Worm (Caenorhabditis elegans) whole organism, L1 larva: ENCODE results near the gene K11G12.6.

Experiments used
- ceh-63 ChIP-seq: fragments of 200-800 bp; sonication (Bioruptor generic); optimal IDR thresholded peaks from 2 replicates; lab custom pipeline; 2018; ENCODE audit warnings: mild to moderate bottlenecking, missing genetic modification characterization, missing compliant biosample characterization
- ceh-82 ChIP-seq, 3 experiments: fragments of 150-350 bp in 1 of 3; sonication (generic microtip) in 2 of 3; optimal IDR thresholded peaks; 2 replicates each; lab custom pipeline; 2014 to 2017; ENCODE audit warnings: missing biosample characterization in 3 of 3, missing genetic modification characterization in 3 of 3
- elt-3 ChIP-seq, 6 experiments: fragments of 150-350 bp in 1 of 6; sonication (generic microtip); optimal IDR thresholded peaks; 2 replicates each; lab custom pipeline; 2017 to 2018; ENCODE audit warnings: missing biosample characterization in 6 of 6, missing genetic modification characterization in 6 of 6, inconsistent platforms in 1 of 6
- fkh-8 ChIP-seq: sonication (generic microtip); optimal IDR thresholded peaks from 2 replicates; lab custom pipeline; 2016; ENCODE audit warnings: mild to moderate bottlenecking, missing genetic modification characterization, missing compliant biosample characterization
- fos-1 ChIP-seq: fragments of 150-350 bp; optimal IDR thresholded peaks from 2 replicates; lab custom pipeline; 2014; ENCODE audit warnings: missing biosample characterization, missing genetic modification characterization
- lin-39 ChIP-seq: fragments of 150-350 bp; optimal IDR thresholded peaks from 2 replicates; lab custom pipeline; 2014; ENCODE audit warnings: missing biosample characterization, missing genetic modification reagents, missing genetic modification characterization
- mdl-1 ChIP-seq, 2 experiments: fragments of 150-350 bp; optimal IDR thresholded peaks; 2 replicates each; lab custom pipeline; 2014 to 2017; ENCODE audit warnings: missing biosample characterization in 2 of 2, missing genetic modification characterization in 2 of 2, inconsistent platforms in 1 of 2
- nhr-11 ChIP-seq: fragments of 150-350 bp; optimal IDR thresholded peaks from 2 replicates; lab custom pipeline; 2014; ENCODE audit warnings: missing biosample characterization, missing genetic modification characterization
- nhr-12 ChIP-seq: sonication (generic microtip); optimal IDR thresholded peaks from 2 replicates; lab custom pipeline; 2017; ENCODE audit warnings: missing biosample characterization, missing genetic modification characterization
- nhr-237 ChIP-seq: fragments of 150-350 bp; optimal IDR thresholded peaks from 2 replicates; lab custom pipeline; 2014; ENCODE audit warnings: missing biosample characterization, missing genetic modification characterization
- pqm-1 ChIP-seq: sonication (generic microtip); optimal IDR thresholded peaks from 3 replicates; lab custom pipeline; 2017; ENCODE audit warnings: missing biosample characterization, missing genetic modification characterization
- unc-62 ChIP-seq: fragments of 150-350 bp; optimal IDR thresholded peaks from 2 replicates; lab custom pipeline; 2014; ENCODE audit warnings: missing biosample characterization, missing genetic modification reagents, missing genetic modification characterization

DNA sequence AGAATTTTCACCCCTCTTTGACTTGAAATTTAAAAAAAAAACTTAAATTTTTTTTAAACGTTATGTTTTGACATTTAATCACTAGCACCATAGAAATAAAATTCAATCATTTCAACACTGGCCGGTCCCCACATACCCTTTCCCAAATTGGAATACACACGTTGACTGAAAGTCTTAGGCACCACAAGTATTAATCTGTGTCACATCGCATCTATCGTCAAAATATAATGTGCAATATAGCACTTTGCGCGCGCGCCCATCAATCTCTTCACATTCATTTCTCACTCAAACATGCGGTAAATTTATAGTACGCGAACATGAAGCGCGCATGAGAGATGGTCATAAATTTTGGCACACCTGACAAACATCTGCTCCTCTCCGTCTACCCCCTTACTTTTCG lies 42.1 kb downstream of the K11G12.6 start:
- TF ChIP-seq nhr-12 (tag; lab: Kevin White, UChicago) (no peak), lin-39 (tag; lab: Kevin White, UChicago) (no peak), unc-62 (GFP tag; lab: Kevin White, UChicago) (no peak), nhr-237 (tag; lab: Kevin White, UChicago) (no peak), elt-3 (tag; optimal IDR thresholded peaks at IDR 0.05; lab: Kevin White, UChicago) (no peak), fos-1 (tag; lab: Kevin White, UChicago) (no peak), pqm-1 (tag; lab: Kevin White, UChicago) (no peak), ceh-63 (GFP tag; lab: Kevin White, UChicago) (no peak), ceh-82 (tag; optimal IDR thresholded peaks at IDR 0.05; lab: Kevin White, UChicago) (no peak), nhr-11 (no peak), mdl-1 (tag; optimal IDR thresholded peaks at IDR 0.05; lab: Kevin White, UChicago) (no peak), fkh-8 (tag; lab: Kevin White, UChicago) (no peak)
